Fruit fly (Drosophila melanogaster): ENCODE data around the gene Nf-YC.

dm6 chrX:6795987-6796691 is 24.6 kb downstream of the Nf-YC start:
- TF ChIP-seq CG7045 (GFP tag; optimal IDR thresholded peaks at IDR 0.05) (no peak), bab1 (GFP tag; optimal IDR thresholded peaks at IDR 0.05) (peak; percentile 12), CG7101 (tag; optimal IDR thresholded peaks at IDR 0.05) (no peak), cic (GFP tag; optimal IDR thresholded peaks at IDR 0.05) (no peak), CG33017 (tag; optimal IDR thresholded peaks at IDR 0.05) (no peak), cnc (optimal IDR thresholded peaks at IDR 0.05) (no peak), toe (GFP tag; optimal IDR thresholded peaks at IDR 0.05) (no peak), CG14711 (tag; optimal IDR thresholded peaks at IDR 0.05) (no peak), tj (GFP tag; optimal IDR thresholded peaks at IDR 0.05) (no peak), CG11617 (GFP tag; optimal IDR thresholded peaks at IDR 0.05) (no peak), Clk (GFP tag; optimal IDR thresholded peaks at IDR 0.05) (no peak), ovo (GFP tag; optimal IDR thresholded peaks at IDR 0.05) (no peak)

All from whole organism, adult.